Fruit fly (Drosophila melanogaster) S2 (cell line): ENCODE measurements around the gene Chrac-14.

Experiments used
- CG8478 ChIP-seq: fragments of >200 bp; optimal IDR thresholded peaks from 2 replicates; lab custom pipeline; 2018
- CTCF ChIP-seq, 2 experiments: fragments of >200 bp; optimal IDR thresholded peaks; 2 replicates each; lab custom pipeline; 2018

- no peak for TF ChIP-seq CG8478 (lab: Kevin White, UChicago)
- no peak for TF ChIP-seq CTCF (optimal IDR thresholded peaks at IDR 0.05; lab: Kevin White, UChicago)
Measured at dm6 chr2L:8421717-8422116, 15.5 kb upstream of the Chrac-14 start.
